Fruit fly (Drosophila melanogaster) whole organism, wandering third instar larva: ENCODE data around the gene SPH93.
A peak's percentile ranks its signal among the peaks of the same experiment; 100 is the strongest.

Experiments
- Abd-B ChIP-seq: fragments of >200 bp; optimal IDR thresholded peaks from 2 replicates; lab custom pipeline; 2017; ENCODE audit warnings: missing biosample characterization, missing genetic modification characterization
- CG32264 ChIP-seq: fragments of 200-800 bp; sonication (Bioruptor generic); optimal IDR thresholded peaks from 2 replicates; lab custom pipeline; 2016; ENCODE audit warnings: missing biosample characterization, missing genetic modification characterization
- Dif ChIP-seq: fragments of 200-275, 200-300 bp; sonication (Bioruptor generic); optimal IDR thresholded peaks from 2 replicates; lab custom pipeline; 2018; ENCODE audit warnings: missing biosample characterization, missing genetic modification characterization; ENCODE audit not compliant: partially characterized antibody
- GATAd ChIP-seq: sonication (Bioruptor generic); optimal IDR thresholded peaks from 2 replicates; lab custom pipeline; 2016; ENCODE audit warnings: missing biosample characterization, missing genetic modification characterization
- HLH106 ChIP-seq: fragments of 200-800 bp; optimal IDR thresholded peaks from 3 replicates; lab custom pipeline; 2019; ENCODE audit warnings: missing biosample characterization, mild to moderate bottlenecking, missing genetic modification characterization, moderate library complexity
- Hnf4 ChIP-seq: fragments of 200-800 bp; sonication (Bioruptor generic); optimal IDR thresholded peaks from 2 replicates; lab custom pipeline; 2016; ENCODE audit warnings: missing biosample characterization, mild to moderate bottlenecking, missing genetic modification characterization
- Hr78 ChIP-seq: fragments of >200 bp; optimal IDR thresholded peaks from 2 replicates; lab custom pipeline; 2017; ENCODE audit warnings: missing biosample characterization, missing genetic modification characterization
- Hr83 ChIP-seq: fragments of 200-300 bp; sonication (Bioruptor generic); optimal IDR thresholded peaks from 2 replicates; lab custom pipeline; 2016; ENCODE audit warnings: missing biosample characterization, mild to moderate bottlenecking, missing genetic modification characterization, moderate library complexity; ENCODE audit not compliant: poor library complexity, severe bottlenecking
- Mio ChIP-seq: sonication (Bioruptor generic); optimal IDR thresholded peaks from 2 replicates; lab custom pipeline; 2016; ENCODE audit warnings: missing biosample characterization, missing genetic modification characterization
- Myc ChIP-seq: fragments of >200 bp; optimal IDR thresholded peaks from 2 replicates; lab custom pipeline; 2017
- OdsH ChIP-seq: fragments of 200-800 bp; sonication (Bioruptor generic); optimal IDR thresholded peaks from 2 replicates; lab custom pipeline; 2016; ENCODE audit warnings: missing biosample characterization, mild to moderate bottlenecking, missing genetic modification characterization
- Sp1 ChIP-seq: fragments of 200-800 bp; sonication (Bioruptor generic); optimal IDR thresholded peaks from 3 replicates; lab custom pipeline; 2019; ENCODE audit warnings: missing biosample characterization, mild to moderate bottlenecking, missing genetic modification characterization, moderate library complexity
- br ChIP-seq: fragments of 200-800 bp; sonication (Bioruptor generic); optimal IDR thresholded peaks from 2 replicates; lab custom pipeline; 2016; ENCODE audit warnings: missing biosample characterization, missing genetic modification characterization
- dl ChIP-seq, 2 experiments: fragments of 175-275, 200-275 bp in 1 of 2; fragments of 200-275 bp in 1 of 2; sonication (Bioruptor generic); optimal IDR thresholded peaks; lab custom pipeline; 2018; ENCODE audit warnings: mild to moderate bottlenecking in 2 of 2, missing biosample characterization in 2 of 2, missing genetic modification characterization in 2 of 2, moderate library complexity in 2 of 2; ENCODE audit not compliant: partially characterized antibody in 2 of 2, insufficient read depth in 1 of 2
- dsf ChIP-seq: sonication (Bioruptor generic); optimal IDR thresholded peaks from 2 replicates; lab custom pipeline; 2016; ENCODE audit warnings: missing biosample characterization, missing genetic modification characterization, borderline replicate concordance
- ey ChIP-seq: fragments of 200-800 bp; sonication (Bioruptor generic); optimal IDR thresholded peaks from 2 replicates; lab custom pipeline; 2016; ENCODE audit warnings: missing biosample characterization, missing genetic modification characterization
- foxo ChIP-seq, 2 experiments: fragments of 200-800 bp; sonication (Bioruptor generic); optimal IDR thresholded peaks; 2 replicates in 1 of 2; 3 replicates in 1 of 2; lab custom pipeline; 2016 to 2017; ENCODE audit warnings: missing biosample characterization in 2 of 2, missing genetic modification characterization in 2 of 2
- fru ChIP-seq: fragments of 200-800 bp; sonication (Bioruptor generic); optimal IDR thresholded peaks from 3 replicates; lab custom pipeline; 2016; ENCODE audit warnings: missing biosample characterization, mild to moderate bottlenecking, missing genetic modification characterization
- h ChIP-seq: fragments of 200-800 bp; sonication (Bioruptor generic); optimal IDR thresholded peaks from 3 replicates; lab custom pipeline; 2016; ENCODE audit warnings: missing biosample characterization, mild to moderate bottlenecking, missing genetic modification characterization
- lola ChIP-seq: fragments of >200 bp; optimal IDR thresholded peaks from 2 replicates; lab custom pipeline; 2017; ENCODE audit warnings: missing biosample characterization, missing genetic modification characterization
- pan ChIP-seq: fragments of >200 bp; optimal IDR thresholded peaks from 2 replicates; lab custom pipeline; 2017
- psq ChIP-seq: fragments of 200-800 bp; sonication (Bioruptor generic); optimal IDR thresholded peaks from 3 replicates; lab custom pipeline; 2017; ENCODE audit warnings: missing biosample characterization, mild to moderate bottlenecking, missing genetic modification characterization, moderate library complexity
- rgr ChIP-seq: fragments of 200-800 bp; sonication (Bioruptor generic); optimal IDR thresholded peaks from 3 replicates; lab custom pipeline; 2016; ENCODE audit warnings: missing biosample characterization, mild to moderate bottlenecking, missing genetic modification characterization
- sv ChIP-seq: fragments of 200-800 bp; sonication (Bioruptor generic); optimal IDR thresholded peaks from 3 replicates; lab custom pipeline; 2016; ENCODE audit warnings: missing biosample characterization, missing genetic modification characterization
- tai ChIP-seq: sonication (Bioruptor generic); optimal IDR thresholded peaks from 2 replicates; lab custom pipeline; 2016; ENCODE audit warnings: missing biosample characterization, missing genetic modification characterization
- usp ChIP-seq: fragments of >200 bp; optimal IDR thresholded peaks from 2 replicates; lab custom pipeline; 2017; ENCODE audit warnings: missing biosample characterization, missing genetic modification characterization
- woc ChIP-seq: sonication (Bioruptor generic); optimal IDR thresholded peaks from 2 replicates; lab custom pipeline; 2016; ENCODE audit warnings: missing biosample characterization, mild to moderate bottlenecking, missing genetic modification characterization

Gene SPH93

dm6 chr2L:17470630-17471029 lies 14.9 kb upstream of the SPH93 start (continued):
- TF ChIP-seq br (peak; percentile 32), Dif (GFP tag; lab: Kevin White, UChicago) (no peak)

- peak; percentile 28 for TF ChIP-seq fru (GFP tag; lab: Kevin White, UChicago)
- no peak for TF ChIP-seq br
- peak in 1 of 2 experiments; percentile 28 for TF ChIP-seq foxo (GFP tag; optimal IDR thresholded peaks at IDR 0.05; lab: Kevin White, UChicago)
- no peak for TF ChIP-seq GATAd (GFP tag; lab: Kevin White, UChicago)
- TF ChIP-seq rgr (GFP tag; lab: Kevin White, UChicago) = peak; percentile 1
- TF ChIP-seq, all 38 proteins: peak for 3
Measured at dm6 chr2L:17466950-17467349, 11.2 kb upstream of the SPH93 start.

- peak; percentile 29 for TF ChIP-seq HLH106 (tag; lab: Kevin White, UChicago)
- peak; percentile 46 for TF ChIP-seq h (GFP tag; lab: Kevin White, UChicago)
- peak; percentile 54 for TF ChIP-seq fru (GFP tag; lab: Kevin White, UChicago)
- TF ChIP-seq Hr83 (GFP tag; lab: Kevin White, UChicago) = no peak
- TF ChIP-seq rgr (GFP tag; lab: Kevin White, UChicago) = peak; percentile 53
- peak; percentile 19 for TF ChIP-seq psq (GFP tag; lab: Kevin White, UChicago)
- no peak for TF ChIP-seq Hr78 (GFP tag; lab: Kevin White, UChicago)
- TF ChIP-seq dl (GFP tag; optimal IDR thresholded peaks at IDR 0.05; lab: Kevin White, UChicago; ENCODE audit: insufficient read depth in 1 of 2, partially characterized antibody in 2 of 2) = no peak
- TF ChIP-seq br = peak; percentile 3
- peak; percentile 57 for TF ChIP-seq ey (GFP tag; lab: Kevin White, UChicago)
- TF ChIP-seq foxo (GFP tag; optimal IDR thresholded peaks at IDR 0.05; lab: Kevin White, UChicago) = peak in 1 of 2 experiments; percentile 53
- no peak for TF ChIP-seq pan
- TF ChIP-seq Hnf4 (GFP tag; lab: Kevin White, UChicago) = peak; percentile 39
- TF ChIP-seq sv = peak; percentile 66
- peak; percentile 47 for TF ChIP-seq OdsH (GFP tag; lab: Kevin White, UChicago)
- peak; percentile 11 for TF ChIP-seq woc (GFP tag; lab: Kevin White, UChicago)
Measured at dm6 chr2L:17465915-17466677, 10.4 kb upstream of the SPH93 start.

dm6 chr2L:17457944-17458343 lies 2.2 kb upstream of the SPH93 start, which contains the start of gene CG18563:
TSS of gene CG18563 (minus strand) at chr2L:17458044.
- TF ChIP-seq Hnf4 (GFP tag; lab: Kevin White, UChicago) (no peak), foxo (GFP tag; optimal IDR thresholded peaks at IDR 0.05; lab: Kevin White, UChicago) (no peak), sv (no peak), dsf (GFP tag; lab: Kevin White, UChicago) (no peak)

dm6 chr2L:17452624-17453023 lies 3.1 kb downstream of the SPH93 start, which contains the start of gene CG5050:
TSS of gene CG5050 (plus strand) at chr2L:17452924.
- TF ChIP-seq br (no peak), foxo (GFP tag; optimal IDR thresholded peaks at IDR 0.05; lab: Kevin White, UChicago) (no peak), tai (no peak), dl (GFP tag; optimal IDR thresholded peaks at IDR 0.05; lab: Kevin White, UChicago; ENCODE audit: insufficient read depth in 1 of 2, partially characterized antibody in 2 of 2) (no peak)

dm6 chr2L:17452084-17452483 lies 3.6 kb downstream of the SPH93 start:
- TF ChIP-seq Dif (GFP tag; lab: Kevin White, UChicago) (no peak), psq (GFP tag; lab: Kevin White, UChicago) (no peak), lola (GFP tag; lab: Kevin White, UChicago) (no peak), Sp1 (no peak), usp (GFP tag; lab: Kevin White, UChicago) (no peak), HLH106 (tag; lab: Kevin White, UChicago) (no peak), fru (GFP tag; lab: Kevin White, UChicago) (no peak), h (GFP tag; lab: Kevin White, UChicago) (no peak), Mio (GFP tag; lab: Kevin White, UChicago) (no peak), Abd-B (GFP tag; lab: Kevin White, UChicago) (no peak), br (no peak), Hr78 (GFP tag; lab: Kevin White, UChicago) (no peak), dl (GFP tag; optimal IDR thresholded peaks at IDR 0.05; lab: Kevin White, UChicago; ENCODE audit: insufficient read depth in 1 of 2, partially characterized antibody in 2 of 2) (no peak), OdsH (GFP tag; lab: Kevin White, UChicago) (no peak), dsf (GFP tag; lab: Kevin White, UChicago) (no peak), Myc (lab: Kevin White, UChicago) (no peak), CG32264 (GFP tag; lab: Kevin White, UChicago) (no peak), pan (no peak), ey (GFP tag; lab: Kevin White, UChicago) (no peak), Hr83 (GFP tag; lab: Kevin White, UChicago) (no peak)
